Fruit fly (Drosophila melanogaster) S2 (cell line): Measurements from ENCODE around the gene CG12609.

ENCODE experiments used
- CG8478 ChIP-seq: fragments of >200 bp; optimal IDR thresholded peaks from 2 replicates; lab custom pipeline; 2018
- CTCF ChIP-seq, 2 experiments: fragments of >200 bp; optimal IDR thresholded peaks; 2 replicates each; lab custom pipeline; 2018

- TF ChIP-seq CG8478 (lab: Kevin White, UChicago) (no peak), CTCF (optimal IDR thresholded peaks at IDR 0.05; lab: Kevin White, UChicago) (no peak)
Observed at dm6 chrX:18775839-18776538, 27.9 kb upstream of the CG12609 start.
